Fruit fly (Drosophila melanogaster) S2 (cell line): ENCODE measurements around the gene Adgf-D.
A peak's percentile ranks its signal among the peaks of the same experiment; 100 is the strongest.

ENCODE experiments used
- CG8478 ChIP-seq: fragments of >200 bp; optimal IDR thresholded peaks from 2 replicates; lab custom pipeline; 2018
- CTCF ChIP-seq, 2 experiments: fragments of >200 bp; optimal IDR thresholded peaks; 2 replicates each; lab custom pipeline; 2018

DNA sequence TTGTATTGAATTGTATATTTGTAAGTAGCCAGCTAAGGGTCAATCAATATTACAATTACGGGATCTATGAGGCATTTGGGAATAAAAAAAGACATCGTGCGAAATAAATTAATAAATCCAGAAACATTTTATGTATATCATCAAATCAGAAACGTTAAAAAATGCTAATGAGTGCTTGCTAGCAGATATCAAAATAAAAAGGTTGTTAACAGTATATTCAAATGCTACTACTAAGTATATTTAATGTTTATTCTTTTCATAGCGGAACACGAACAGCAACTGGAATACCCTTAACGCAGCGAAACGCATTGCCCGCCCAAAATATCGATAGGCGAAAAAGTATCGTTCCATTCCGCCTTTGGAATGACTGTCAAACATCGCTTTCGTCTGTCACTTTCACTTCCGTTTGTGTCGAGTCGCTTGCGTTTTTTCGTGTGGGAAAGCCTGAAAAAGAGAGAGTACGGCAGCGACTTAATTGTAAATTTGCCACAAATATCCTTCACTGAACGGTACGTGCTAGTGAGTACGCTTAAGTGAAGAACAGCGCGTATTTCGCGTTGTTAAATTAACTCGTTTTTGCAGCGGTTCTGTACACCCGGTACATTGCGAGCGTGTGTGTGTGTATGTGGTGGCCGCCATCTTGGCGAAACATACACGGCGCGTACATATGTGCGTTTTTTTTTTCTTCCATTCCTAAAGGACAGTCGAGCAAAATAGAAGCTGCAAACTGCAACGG, 44.1 kb downstream of the Adgf-D start, which contains the start of gene B52:
- no peak for TF ChIP-seq CG8478
- TF ChIP-seq CTCF (optimal IDR thresholded peaks at IDR 0.05; lab: Kevin White, UChicago): peak in 1 of 2 experiments; percentile 11
